Worm (Caenorhabditis elegans): ENCODE measurements around the gene his-62.

Gene his-62

ce11 chrIV:7497205-7497604 is 10.9 kb downstream of the his-62 start:
- TF ChIP-seq alr-1 (tag; optimal IDR thresholded peaks at IDR 0.05) (no peak), mbf-1 (tag; optimal IDR thresholded peaks at IDR 0.05) (no peak), lsy-2 (tag; optimal IDR thresholded peaks at IDR 0.05) (no peak), elt-1 (tag; optimal IDR thresholded peaks at IDR 0.05) (no peak), peb-1 (tag; optimal IDR thresholded peaks at IDR 0.05) (no peak), sma-3 (GFP tag; optimal IDR thresholded peaks at IDR 0.05) (no peak), fos-1 (tag; optimal IDR thresholded peaks at IDR 0.05) (peak; percentile 39), nhr-23 (tag; optimal IDR thresholded peaks at IDR 0.05) (no peak), zag-1 (tag; optimal IDR thresholded peaks at IDR 0.05) (no peak), sma-9 (GFP tag; optimal IDR thresholded peaks at IDR 0.05) (peak; percentile 43), sma-9 (tag; optimal IDR thresholded peaks at IDR 0.05) (no peak), R02D3.7 (tag; optimal IDR thresholded peaks at IDR 0.05) (no peak), snpc-4 (tag; optimal IDR thresholded peaks at IDR 0.05) (no peak), F13H6.1 (tag; optimal IDR thresholded peaks at IDR 0.05) (no peak), mab-5 (tag; optimal IDR thresholded peaks at IDR 0.05) (no peak), gmeb-1 (tag; optimal IDR thresholded peaks at IDR 0.05) (no peak), nhr-6 (tag; optimal IDR thresholded peaks at IDR 0.05) (no peak), aly-2 (tag; optimal IDR thresholded peaks at IDR 0.05) (no peak)

ce11 chrIV:7497750-7498149 is 11.4 kb downstream of the his-62 start, which contains the start of gene egas-4:
Gene egas-4, minus strand, starts transcription at chrIV:7497850.
- TF ChIP-seq ztf-11 (tag; optimal IDR thresholded peaks at IDR 0.05): no peak
- TF ChIP-seq nhr-237 (tag; optimal IDR thresholded peaks at IDR 0.05): no peak
- no peak for TF ChIP-seq F13H6.1 (tag; optimal IDR thresholded peaks at IDR 0.05)
- TF ChIP-seq dmd-4 (tag; optimal IDR thresholded peaks at IDR 0.05): no peak
- TF ChIP-seq nhr-25 (tag; optimal IDR thresholded peaks at IDR 0.05): no peak
- TF ChIP-seq unc-39 (tag; optimal IDR thresholded peaks at IDR 0.05): no peak
- TF ChIP-seq egl-27 (tag; optimal IDR thresholded peaks at IDR 0.05): no peak
- no peak for TF ChIP-seq skn-1 (tag; optimal IDR thresholded peaks at IDR 0.05)
- TF ChIP-seq lin-11 (tag; optimal IDR thresholded peaks at IDR 0.05): no peak
- no peak for TF ChIP-seq ama-1 (optimal IDR thresholded peaks at IDR 0.05)
- no peak for TF ChIP-seq nhr-23 (tag; optimal IDR thresholded peaks at IDR 0.05)
- TF ChIP-seq elt-1 (tag; optimal IDR thresholded peaks at IDR 0.05): no peak
- TF ChIP-seq mdl-1 (tag; optimal IDR thresholded peaks at IDR 0.05): no peak

ce11 chrIV:7499302-7499701 is 13.0 kb downstream of the his-62 start:
- TF ChIP-seq ama-1 (optimal IDR thresholded peaks at IDR 0.05) (no peak), snpc-4 (tag; optimal IDR thresholded peaks at IDR 0.05) (peak; percentile 67)

ce11 chrIV:7500924-7501323 is 14.6 kb downstream of the his-62 start:
- TF ChIP-seq lin-11 (tag; optimal IDR thresholded peaks at IDR 0.05) (no peak), gmeb-1 (tag; optimal IDR thresholded peaks at IDR 0.05) (no peak), unc-39 (tag; optimal IDR thresholded peaks at IDR 0.05) (no peak), sem-4 (tag; optimal IDR thresholded peaks at IDR 0.05) (no peak), F13H6.1 (tag; optimal IDR thresholded peaks at IDR 0.05) (no peak), alr-1 (tag; optimal IDR thresholded peaks at IDR 0.05) (no peak), ceh-16 (tag; optimal IDR thresholded peaks at IDR 0.05) (no peak), ZK546.5 (tag; optimal IDR thresholded peaks at IDR 0.05) (no peak), nhr-23 (tag; optimal IDR thresholded peaks at IDR 0.05) (no peak)

- TF ChIP-seq lin-11 (tag; optimal IDR thresholded peaks at IDR 0.05): no peak
- no peak for TF ChIP-seq ztf-11 (tag; optimal IDR thresholded peaks at IDR 0.05)
- no peak for TF ChIP-seq elt-1 (tag; optimal IDR thresholded peaks at IDR 0.05)
- TF ChIP-seq mbf-1 (tag; optimal IDR thresholded peaks at IDR 0.05): no peak
- TF ChIP-seq elt-3 (tag; optimal IDR thresholded peaks at IDR 0.05): no peak
- TF ChIP-seq nhr-25 (tag; optimal IDR thresholded peaks at IDR 0.05): no peak
- no peak for TF ChIP-seq nhr-237 (tag; optimal IDR thresholded peaks at IDR 0.05)
- no peak for TF ChIP-seq nhr-77 (tag; optimal IDR thresholded peaks at IDR 0.05)
- TF ChIP-seq fos-1 (tag; optimal IDR thresholded peaks at IDR 0.05): no peak
Observed at ce11 chrIV:7501337-7501736, 15.0 kb downstream of the his-62 start, which contains the start of gene F55G1.15. Gene F55G1.15, minus strand, starts transcription at chrIV:7501437.

- TF ChIP-seq Y55F3AM.14 (GFP tag; optimal IDR thresholded peaks at IDR 0.05): no peak
- no peak for TF ChIP-seq sem-4 (tag; optimal IDR thresholded peaks at IDR 0.05)
- no peak for TF ChIP-seq unc-62 (GFP tag; optimal IDR thresholded peaks at IDR 0.05)
- no peak for TF ChIP-seq C34F6.9 (tag; optimal IDR thresholded peaks at IDR 0.05)
- no peak for TF ChIP-seq fos-1 (tag; optimal IDR thresholded peaks at IDR 0.05)
- TF ChIP-seq nhr-129 (tag; optimal IDR thresholded peaks at IDR 0.05): no peak
- TF ChIP-seq R02D3.7 (tag; optimal IDR thresholded peaks at IDR 0.05): no peak
- TF ChIP-seq nhr-6 (tag; optimal IDR thresholded peaks at IDR 0.05): no peak
- TF ChIP-seq mab-5 (tag; optimal IDR thresholded peaks at IDR 0.05): no peak
- no peak for TF ChIP-seq ceh-82 (tag; optimal IDR thresholded peaks at IDR 0.05)
- no peak for TF ChIP-seq mdl-1 (tag; optimal IDR thresholded peaks at IDR 0.05)
- no peak for TF ChIP-seq ZK546.5 (tag; optimal IDR thresholded peaks at IDR 0.05)
- no peak for TF ChIP-seq unc-39 (tag; optimal IDR thresholded peaks at IDR 0.05)
- TF ChIP-seq lin-11 (tag; optimal IDR thresholded peaks at IDR 0.05): no peak
- no peak for TF ChIP-seq lsy-2 (tag; optimal IDR thresholded peaks at IDR 0.05)
- no peak for TF ChIP-seq aly-2 (tag; optimal IDR thresholded peaks at IDR 0.05)
Observed at ce11 chrIV:7503322-7503721, 17.0 kb downstream of the his-62 start, which contains the start of gene glt-6. Gene glt-6, plus strand, starts transcription at chrIV:7503622.
